Fruit fly (Drosophila melanogaster) Kc167 (cell line): ENCODE measurements around the gene Gr97a.

Experiments used
- Myc ChIP-seq: fragments of >200 bp; optimal IDR thresholded peaks from 2 replicates; lab custom pipeline; 2017; ENCODE audit warnings: missing external identifiers
- ttk ChIP-seq: sonication (Bioruptor generic); optimal IDR thresholded peaks from 2 replicates; lab custom pipeline; 2017; ENCODE audit warnings: missing external identifiers

- TF ChIP-seq Myc (lab: Kevin White, UChicago): no peak
- no peak for TF ChIP-seq ttk (lab: Kevin White, UChicago)
Measured at dm6 chr3R:26967587-26968312, 1.5 kb upstream of the Gr97a start.
